Fruit fly (Drosophila melanogaster): ENCODE data around the gene Muted.

The Muted gene

DNA sequence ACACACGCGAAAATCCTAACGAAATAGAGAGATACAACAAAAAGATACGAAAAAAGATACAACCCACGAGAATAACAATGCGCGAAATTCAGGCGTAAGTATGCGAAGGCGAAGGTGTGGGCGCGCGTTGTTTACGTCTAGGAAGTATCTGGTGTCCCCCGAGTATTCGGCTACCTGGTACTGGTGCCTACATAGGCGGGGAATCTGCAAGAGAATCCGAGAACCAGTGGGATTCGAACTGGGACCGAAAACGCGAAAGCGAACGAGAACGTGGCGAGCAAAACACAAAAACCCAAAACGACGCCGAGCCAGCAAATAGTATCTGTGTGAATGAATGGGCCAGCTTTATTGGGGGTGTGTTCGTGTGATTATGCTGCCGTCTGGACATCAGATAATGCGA lies 27.7 kb downstream of the Muted start:
- TF ChIP-seq psq (GFP tag; optimal IDR thresholded peaks at IDR 0.05) (peak; percentile 45), Myc (optimal IDR thresholded peaks at IDR 0.05) (no peak), foxo (GFP tag; optimal IDR thresholded peaks at IDR 0.05) (no peak)

DNA sequence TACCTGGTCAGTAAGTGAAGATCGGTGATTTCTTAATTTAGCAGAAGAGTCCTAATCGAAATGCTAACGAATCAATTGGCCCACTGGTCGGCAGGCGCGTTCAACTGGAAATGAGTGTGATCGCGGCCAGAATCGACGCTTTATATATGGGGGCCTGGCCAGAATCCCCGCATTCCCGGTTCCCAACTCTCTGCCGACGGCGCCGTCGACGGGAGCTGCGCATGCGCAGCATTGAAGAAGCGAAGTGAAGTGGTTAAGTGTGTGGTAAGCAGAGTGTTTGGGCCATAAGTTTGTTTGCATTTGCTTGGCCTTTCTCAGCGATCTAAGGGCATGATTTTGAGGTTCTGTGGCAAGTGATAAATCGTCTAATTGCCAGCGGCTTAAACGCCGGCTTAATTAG lies 31.6 kb downstream of the Muted start, which contains the start of gene CG13857:
Gene CG13857, minus strand, starts transcription at position 101 of the 400 bp plus-strand sequence.
- TF ChIP-seq lola (GFP tag; optimal IDR thresholded peaks at IDR 0.05) (no peak), HLH106 (tag; optimal IDR thresholded peaks at IDR 0.05) (no peak), Dif (GFP tag; optimal IDR thresholded peaks at IDR 0.05; ENCODE audit: partially characterized antibody) (no peak), CG32264 (GFP tag; optimal IDR thresholded peaks at IDR 0.05) (no peak), rgr (GFP tag; optimal IDR thresholded peaks at IDR 0.05) (no peak), usp (GFP tag; optimal IDR thresholded peaks at IDR 0.05) (no peak)

DNA sequence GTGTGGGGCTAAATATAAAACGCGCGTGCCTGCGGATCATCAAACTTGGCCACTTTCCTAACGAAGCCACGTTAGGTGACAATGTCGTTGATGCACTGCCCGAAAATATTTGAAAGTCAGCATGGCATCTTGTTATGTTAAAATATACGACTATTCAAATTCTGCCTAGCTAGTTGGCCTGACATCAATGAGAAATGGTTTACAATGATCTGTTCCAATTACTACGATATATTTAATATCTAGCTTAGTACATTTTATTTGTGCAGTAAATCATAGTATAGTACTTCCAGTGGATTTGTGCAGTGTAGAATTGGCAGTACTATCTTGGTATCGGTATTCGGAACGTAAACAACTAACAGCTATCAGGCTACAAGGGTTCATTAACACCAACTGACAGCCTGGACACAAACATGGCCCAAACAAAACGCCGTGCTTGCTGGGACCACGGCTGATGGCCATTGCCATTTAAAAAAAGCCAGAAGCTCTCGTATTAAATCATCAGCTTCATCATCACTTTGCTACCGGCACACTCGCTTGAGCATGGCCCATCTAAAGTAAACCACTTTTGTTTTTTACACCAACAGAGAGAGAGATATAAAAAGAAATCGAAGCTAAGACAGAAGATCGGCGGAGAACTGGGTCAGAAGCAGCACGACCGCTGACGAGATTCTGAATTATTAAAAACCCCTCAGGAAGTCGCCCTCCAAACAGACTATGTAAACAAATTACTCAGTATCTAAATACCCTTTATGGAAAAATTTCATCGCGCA lies 33.2 kb downstream of the Muted start:
- TF ChIP-seq Abd-B (GFP tag; optimal IDR thresholded peaks at IDR 0.05) = no peak
- TF ChIP-seq pan (optimal IDR thresholded peaks at IDR 0.05) = no peak
- no peak for TF ChIP-seq sv (GFP tag; optimal IDR thresholded peaks at IDR 0.05)
- TF ChIP-seq Vsx2 (GFP tag; optimal IDR thresholded peaks at IDR 0.05; ENCODE audit: partially characterized antibody) = no peak
- TF ChIP-seq foxo (GFP tag; optimal IDR thresholded peaks at IDR 0.05) = no peak
- TF ChIP-seq sage (GFP tag; optimal IDR thresholded peaks at IDR 0.05) = no peak
- TF ChIP-seq dmrt93B (GFP tag; optimal IDR thresholded peaks at IDR 0.05) = no peak
- TF ChIP-seq dl (GFP tag; optimal IDR thresholded peaks at IDR 0.05; ENCODE audit: insufficient read depth in 1 of 2, partially characterized antibody in 2 of 2) = no peak
- TF ChIP-seq fru (GFP tag; optimal IDR thresholded peaks at IDR 0.05) = no peak
- no peak for TF ChIP-seq Hr78 (GFP tag; optimal IDR thresholded peaks at IDR 0.05)
- TF ChIP-seq jim (GFP tag; optimal IDR thresholded peaks at IDR 0.05) = no peak
- TF ChIP-seq Jra (GFP tag; optimal IDR thresholded peaks at IDR 0.05) = no peak

DNA sequence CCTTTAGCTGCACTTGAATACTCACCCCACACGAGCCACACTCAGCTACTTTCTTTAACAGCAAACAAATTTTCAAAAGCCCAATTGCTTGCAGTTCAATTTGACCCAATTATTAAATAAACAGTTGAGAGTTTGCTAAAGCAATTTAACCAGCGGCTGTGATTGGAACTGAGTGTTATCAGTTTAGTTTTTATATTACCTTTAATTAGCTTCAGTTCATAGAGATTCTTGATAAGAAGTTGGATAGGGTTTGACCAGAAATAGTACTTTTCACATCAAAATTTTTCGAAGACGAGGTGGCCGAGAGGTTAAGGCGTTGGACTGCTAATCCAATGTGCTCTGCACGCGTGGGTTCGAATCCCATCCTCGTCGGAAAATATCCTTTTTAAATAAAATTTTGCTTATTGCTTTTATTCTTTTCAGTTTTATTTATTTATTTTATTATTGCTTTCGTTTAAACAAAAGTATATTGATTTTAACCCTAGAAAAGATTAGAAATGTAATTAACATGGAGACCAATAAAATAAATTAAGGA lies 33.9 kb downstream of the Muted start:
- TF ChIP-seq ey (GFP tag; optimal IDR thresholded peaks at IDR 0.05) = no peak
- no peak for TF ChIP-seq br (GFP tag; optimal IDR thresholded peaks at IDR 0.05)
- no peak for TF ChIP-seq dsf (GFP tag; optimal IDR thresholded peaks at IDR 0.05; ENCODE audit: borderline replicate concordance)
- TF ChIP-seq GATAd (GFP tag; optimal IDR thresholded peaks at IDR 0.05) = no peak
- no peak for TF ChIP-seq sv (GFP tag; optimal IDR thresholded peaks at IDR 0.05)
- no peak for TF ChIP-seq Vsx2 (GFP tag; optimal IDR thresholded peaks at IDR 0.05; ENCODE audit: partially characterized antibody)
- no peak for TF ChIP-seq pan (optimal IDR thresholded peaks at IDR 0.05)
- TF ChIP-seq dl (GFP tag; optimal IDR thresholded peaks at IDR 0.05; ENCODE audit: insufficient read depth in 1 of 2, partially characterized antibody in 2 of 2) = no peak
- TF ChIP-seq Dif (GFP tag; optimal IDR thresholded peaks at IDR 0.05; ENCODE audit: partially characterized antibody) = no peak
- TF ChIP-seq HLH106 (tag; optimal IDR thresholded peaks at IDR 0.05) = no peak

DNA sequence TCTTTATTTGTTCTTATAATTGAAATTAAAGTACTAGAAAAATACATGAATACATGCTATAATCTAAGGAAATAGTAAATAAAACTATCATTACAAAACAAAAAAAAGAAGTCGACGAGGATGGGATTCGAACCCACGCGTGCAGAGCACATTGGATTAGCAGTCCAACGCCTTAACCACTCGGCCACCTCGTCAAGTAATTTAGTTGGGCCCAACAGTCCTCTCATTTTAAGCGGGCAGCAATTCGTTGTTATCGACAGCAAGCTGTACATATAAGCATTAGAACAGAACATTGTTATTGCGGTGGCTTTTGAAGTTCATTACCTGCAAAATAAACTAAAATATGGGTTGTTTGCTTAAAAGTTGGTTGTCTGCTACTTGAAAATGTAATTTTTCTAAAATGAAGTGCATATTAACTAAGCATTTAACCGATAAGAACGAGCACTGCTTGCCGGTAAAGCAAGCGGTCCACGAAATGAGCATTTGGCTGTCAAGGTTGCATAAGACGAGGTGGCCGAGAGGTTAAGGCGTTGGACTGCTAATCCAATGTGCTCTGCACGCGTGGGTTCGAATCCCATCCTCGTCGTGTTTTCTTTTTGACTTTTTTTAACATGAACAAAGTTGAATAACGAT lies 34.8 kb downstream of the Muted start:
- TF ChIP-seq Myc (optimal IDR thresholded peaks at IDR 0.05) (peak; percentile 23), dmrt93B (GFP tag; optimal IDR thresholded peaks at IDR 0.05) (no peak), Abd-B (GFP tag; optimal IDR thresholded peaks at IDR 0.05) (peak; percentile 14), Sp1 (GFP tag; optimal IDR thresholded peaks at IDR 0.05) (no peak), N (GFP tag; optimal IDR thresholded peaks at IDR 0.05) (peak; percentile 77)

DNA sequence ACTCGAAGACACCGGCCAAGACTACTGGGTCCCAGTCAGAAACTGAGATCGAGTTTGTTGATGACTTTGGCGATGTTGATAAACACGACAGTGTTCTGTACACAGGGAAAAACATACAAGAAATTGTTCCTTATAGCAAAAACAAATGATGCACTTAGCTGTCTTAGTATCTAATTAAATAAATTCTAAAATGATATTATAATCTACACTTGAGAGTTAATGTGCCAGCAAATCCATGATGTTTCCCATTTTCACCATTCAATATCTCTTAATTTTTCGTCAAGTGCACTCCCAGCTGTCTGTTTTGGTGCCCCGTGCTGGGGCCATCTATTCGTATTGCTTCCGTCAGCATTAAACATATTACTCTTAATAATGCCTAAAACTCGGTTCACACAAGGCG lies 37.8 kb downstream of the Muted start:
- TF ChIP-seq Hr78 (GFP tag; optimal IDR thresholded peaks at IDR 0.05) (no peak), sv (GFP tag; optimal IDR thresholded peaks at IDR 0.05) (peak; percentile 18)

DNA sequence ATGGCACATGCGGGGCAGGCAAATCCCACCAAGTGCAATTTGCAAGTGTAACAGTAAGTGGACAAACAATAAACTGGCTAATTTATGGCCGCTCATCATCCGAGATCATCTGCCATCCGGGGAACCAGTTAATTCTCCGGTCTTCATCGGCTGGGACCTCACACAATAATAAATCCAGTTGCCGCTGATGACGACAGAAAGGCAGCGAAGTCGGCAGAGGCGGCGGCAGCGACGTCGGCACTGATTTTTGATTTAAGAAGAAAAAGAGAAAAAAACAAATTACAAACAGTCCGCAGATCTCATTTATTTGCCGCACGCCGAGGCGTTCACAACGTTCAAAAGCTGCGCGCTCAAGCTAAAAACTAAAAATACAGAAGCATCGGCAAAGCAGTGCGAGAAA lies 39.9 kb downstream of the Muted start, which contains the start of gene CG13856:
Gene CG13856, plus strand, starts transcription at position 301 of the 400 bp plus-strand sequence.
- TF ChIP-seq brk (GFP tag; optimal IDR thresholded peaks at IDR 0.05) (no peak), Dif (GFP tag; optimal IDR thresholded peaks at IDR 0.05; ENCODE audit: partially characterized antibody) (no peak), Vsx2 (GFP tag; optimal IDR thresholded peaks at IDR 0.05; ENCODE audit: partially characterized antibody) (no peak), foxo (GFP tag; optimal IDR thresholded peaks at IDR 0.05) (no peak), lola (GFP tag; optimal IDR thresholded peaks at IDR 0.05) (no peak)
